Fruit fly (Drosophila melanogaster): ENCODE data around the gene CG43322.
A peak's percentile ranks its signal among the peaks of the same experiment; 100 is the strongest.

CG43322 gene

dm6 chr2L:7023614-7024259 lies 10.5 kb downstream of the CG43322 start, which contains the start of gene Gart:
Gene Gart, minus strand, starts transcription at chr2L:7023898.
- peak; percentile 70 for TF ChIP-seq CG6792 (GFP tag; optimal IDR thresholded peaks at IDR 0.05)
- peak in 1 of 2 experiments; percentile 59 for TF ChIP-seq ss (GFP tag; optimal IDR thresholded peaks at IDR 0.05)
- TF ChIP-seq Ets21C (GFP tag; optimal IDR thresholded peaks at IDR 0.05) = peak; percentile 82
- TF ChIP-seq Smox (GFP tag; optimal IDR thresholded peaks at IDR 0.05) = peak; percentile 87
- no peak for TF ChIP-seq spab (GFP tag; optimal IDR thresholded peaks at IDR 0.05)
- no peak for TF ChIP-seq CG6854 (GFP tag; optimal IDR thresholded peaks at IDR 0.05)
- TF ChIP-seq Eip75B (GFP tag; optimal IDR thresholded peaks at IDR 0.05) = peak; percentile 75
- TF ChIP-seq Sox14 (GFP tag; optimal IDR thresholded peaks at IDR 0.05) = peak; percentile 88
- peak; percentile 52 for TF ChIP-seq CG8632 (GFP tag; optimal IDR thresholded peaks at IDR 0.05)
- peak; percentile 80 for TF ChIP-seq CG6163 (GFP tag; IDR thresholded peaks at IDR 0.05)
- TF ChIP-seq CG11762 (GFP tag; optimal IDR thresholded peaks at IDR 0.05; ENCODE audit: insufficient read depth) = no peak
- TF ChIP-seq CG15336 (GFP tag; IDR thresholded peaks at IDR 0.05) = peak; percentile 65
- no peak; the same call in 2 of the 3 replicates for TF ChIP-seq eg (GFP tag; IDR thresholded peaks at IDR 0.05)
- no peak for TF ChIP-seq CG6808 (GFP tag; optimal IDR thresholded peaks at IDR 0.05)
- peak; percentile 77 for TF ChIP-seq Eip93F (GFP tag; optimal IDR thresholded peaks at IDR 0.05)
- TF ChIP-seq CG3919 (GFP tag; optimal IDR thresholded peaks at IDR 0.05) = peak; percentile 77
- peak; percentile 72 for TF ChIP-seq acj6 (GFP tag; optimal IDR thresholded peaks at IDR 0.05)
- peak; percentile 100 for TF ChIP-seq svp (GFP tag)
- TF ChIP-seq achi (GFP tag; optimal IDR thresholded peaks at IDR 0.05) = peak; percentile 59
- TF ChIP-seq CG16779 (tag; optimal IDR thresholded peaks at IDR 0.05) = no peak
- TF ChIP-seq cyc (GFP tag; optimal IDR thresholded peaks at IDR 0.05) = peak; percentile 88
- TF ChIP-seq Blimp-1 (GFP tag; optimal IDR thresholded peaks at IDR 0.05) = no peak
- TF ChIP-seq dsx (GFP tag; optimal IDR thresholded peaks at IDR 0.05; ENCODE audit: poor library complexity, severe bottlenecking) = peak; percentile 50
- peak; percentile 76 for TF ChIP-seq OdsH (GFP tag; optimal IDR thresholded peaks at IDR 0.05)
- TF ChIP-seq CG6276 (GFP tag; optimal IDR thresholded peaks at IDR 0.05) = no peak
- TF ChIP-seq fd85E (GFP tag; optimal IDR thresholded peaks at IDR 0.05) = no peak
- TF ChIP-seq CG8319 (GFP tag; optimal IDR thresholded peaks at IDR 0.05) = no peak
- TF ChIP-seq lz (GFP tag; optimal IDR thresholded peaks at IDR 0.05) = peak; percentile 91
- peak; percentile 44 for TF ChIP-seq Lpt (GFP tag; optimal IDR thresholded peaks at IDR 0.05)
- TF ChIP-seq Hr38 (GFP tag; optimal IDR thresholded peaks at IDR 0.05) = no peak
- TF ChIP-seq CG32006 (GFP tag; optimal IDR thresholded peaks at IDR 0.05) = peak; percentile 74
- no peak for TF ChIP-seq CG3032 (tag; optimal IDR thresholded peaks at IDR 0.05)
- peak; percentile 30; the same call in 1 of the 2 replicates for TF ChIP-seq Gug (GFP tag; IDR thresholded peaks at IDR 0.05)
- peak; percentile 59 for TF ChIP-seq Sox15 (GFP tag; optimal IDR thresholded peaks at IDR 0.05)
- peak; percentile 30 for TF ChIP-seq fd59A (GFP tag; optimal IDR thresholded peaks at IDR 0.05)
- peak; percentile 87 for TF ChIP-seq Met (GFP tag; optimal IDR thresholded peaks at IDR 0.05)
- peak; percentile 59 for TF ChIP-seq Ets96B (tag; optimal IDR thresholded peaks at IDR 0.05)
- peak; percentile 79 for TF ChIP-seq pdm3 (GFP tag; optimal IDR thresholded peaks at IDR 0.05)
- peak; percentile 90 for TF ChIP-seq Eip78C (GFP tag)
- TF ChIP-seq Hr39 (GFP tag; optimal IDR thresholded peaks at IDR 0.05) = peak; percentile 89
- TF ChIP-seq CG10631 (GFP tag; optimal IDR thresholded peaks at IDR 0.05) = peak; percentile 63
- TF ChIP-seq Hr4 (GFP tag; optimal IDR thresholded peaks at IDR 0.05) = peak; percentile 73
- TF ChIP-seq CG4318 (GFP tag; optimal IDR thresholded peaks at IDR 0.05) = no peak
- peak; percentile 87 for TF ChIP-seq vri (GFP tag; optimal IDR thresholded peaks at IDR 0.05)
- peak; percentile 89 for TF ChIP-seq CG31627 (GFP tag; optimal IDR thresholded peaks at IDR 0.05)
- TF ChIP-seq CG11902 (GFP tag; optimal IDR thresholded peaks at IDR 0.05) = peak; percentile 59
- peak; percentile 88 for TF ChIP-seq topi (GFP tag; optimal IDR thresholded peaks at IDR 0.05)
- TF ChIP-seq net (GFP tag; optimal IDR thresholded peaks at IDR 0.05) = peak; percentile 77
- TF ChIP-seq fkh (GFP tag; optimal IDR thresholded peaks at IDR 0.05) = peak; percentile 94
- TF ChIP-seq Sox102F (GFP tag; optimal IDR thresholded peaks at IDR 0.05) = peak; percentile 87
- no peak for TF ChIP-seq CG9139 (GFP tag; optimal IDR thresholded peaks at IDR 0.05)

All from whole organism, prepupa.